Worm (Caenorhabditis elegans) whole organism, L4 larva: ENCODE data around the gene D2023.4.

Experiments used
- dpl-1 ChIP-seq: fragments of 150-350 bp; optimal IDR thresholded peaks from 2 replicates; lab custom pipeline; 2014; ENCODE audit warnings: missing biosample characterization, missing genetic modification reagents, missing genetic modification characterization
- duxl-1 ChIP-seq: sonication (generic microtip); optimal IDR thresholded peaks from 2 replicates; lab custom pipeline; 2016; ENCODE audit warnings: mild to moderate bottlenecking, missing genetic modification characterization, moderate library complexity, missing compliant biosample characterization; ENCODE audit not compliant: poor library complexity
- egl-27 ChIP-seq: sonication (generic microtip); optimal IDR thresholded peaks from 3 replicates; lab custom pipeline; 2017; ENCODE audit warnings: missing biosample characterization, missing genetic modification reagents, missing genetic modification characterization
- fkh-10 ChIP-seq: fragments of 150-350 bp; optimal IDR thresholded peaks from 2 replicates; lab custom pipeline; 2014; ENCODE audit warnings: missing biosample characterization, missing genetic modification reagents, missing genetic modification characterization
- jun-1 ChIP-seq: fragments of 150-350 bp; optimal IDR thresholded peaks from 2 replicates; lab custom pipeline; 2014; ENCODE audit warnings: missing biosample characterization, missing genetic modification reagents, missing genetic modification characterization
- lin-13 ChIP-seq: fragments of 150-350 bp; optimal IDR thresholded peaks from 2 replicates; lab custom pipeline; 2014; ENCODE audit warnings: missing biosample characterization, missing genetic modification reagents, missing genetic modification characterization
- mdl-1 ChIP-seq, 2 experiments: fragments of 150-350 bp in 1 of 2; sonication (generic microtip) in 1 of 2; optimal IDR thresholded peaks; 2 replicates each; lab custom pipeline; 2014 to 2017; ENCODE audit warnings: missing biosample characterization in 2 of 2, missing genetic modification characterization in 2 of 2
- nhr-11 ChIP-seq: fragments of 150-350 bp; optimal IDR thresholded peaks from 2 replicates; lab custom pipeline; 2014; ENCODE audit warnings: missing biosample characterization, missing genetic modification characterization
- nhr-111 ChIP-seq: fragments of 200-800 bp; sonication (Bioruptor generic); optimal IDR thresholded peaks from 2 replicates; lab custom pipeline; 2018; ENCODE audit warnings: mild to moderate bottlenecking, missing genetic modification characterization, missing compliant biosample characterization
- php-3 ChIP-seq: fragments of 200-800 bp; sonication (Bioruptor generic); IDR thresholded peaks from 2 replicates; pipeline ENCODE4 v1.3.6; 2022; ENCODE audit warnings: missing genetic modification reagents, missing genetic modification characterization, missing compliant biosample characterization
- saeg-2 ChIP-seq: fragments of 200-800 bp; sonication (Bioruptor generic); IDR thresholded peaks from 2 replicates; pipeline ENCODE4 v1.3.6; 2022; ENCODE audit warnings: missing genetic modification reagents, missing genetic modification characterization, missing compliant biosample characterization
- snpc-4 ChIP-seq: fragments of 150-350 bp; optimal IDR thresholded peaks from 2 replicates; lab custom pipeline; 2014; ENCODE audit warnings: missing biosample characterization, missing genetic modification characterization
- unc-130 ChIP-seq: sonication (generic microtip); optimal IDR thresholded peaks from 2 replicates; lab custom pipeline; 2016; ENCODE audit warnings: missing genetic modification reagents, missing genetic modification characterization, missing compliant biosample characterization
- unc-39 ChIP-seq: sonication (generic microtip); optimal IDR thresholded peaks from 2 replicates; lab custom pipeline; 2017; ENCODE audit warnings: missing biosample characterization, missing genetic modification characterization

ce11 chrV:11845492-11845891 lies 19.9 kb upstream of the D2023.4 start, which contains the start of gene hmp-1:
- no peak for TF ChIP-seq fkh-10 (GFP tag; lab: Kevin White, UChicago)
- no peak for TF ChIP-seq mdl-1 (tag; optimal IDR thresholded peaks at IDR 0.05; lab: Kevin White, UChicago)
- TF ChIP-seq nhr-11 (tag; lab: Kevin White, UChicago) = no peak
- TF ChIP-seq snpc-4 (tag; lab: Kevin White, UChicago) = no peak
- no peak for TF ChIP-seq php-3 (GFP tag; lab: Robert Waterston, UW)
- TF ChIP-seq egl-27 (tag; lab: Kevin White, UChicago) = no peak
- no peak for TF ChIP-seq dpl-1 (GFP tag; lab: Kevin White, UChicago)
- TF ChIP-seq lin-13 (GFP tag; lab: Kevin White, UChicago) = no peak
- TF ChIP-seq unc-130 (GFP tag; lab: Kevin White, UChicago) = no peak
- no peak for TF ChIP-seq jun-1 (tag; lab: Kevin White, UChicago)
- no peak for TF ChIP-seq duxl-1
- no peak for TF ChIP-seq nhr-111
- TF ChIP-seq unc-39 (tag; lab: Kevin White, UChicago) = no peak
- no peak for TF ChIP-seq saeg-2 (GFP tag; lab: Robert Waterston, UW)
